Fruit fly (Drosophila melanogaster): ENCODE data around the gene Pex11c.

DNA sequence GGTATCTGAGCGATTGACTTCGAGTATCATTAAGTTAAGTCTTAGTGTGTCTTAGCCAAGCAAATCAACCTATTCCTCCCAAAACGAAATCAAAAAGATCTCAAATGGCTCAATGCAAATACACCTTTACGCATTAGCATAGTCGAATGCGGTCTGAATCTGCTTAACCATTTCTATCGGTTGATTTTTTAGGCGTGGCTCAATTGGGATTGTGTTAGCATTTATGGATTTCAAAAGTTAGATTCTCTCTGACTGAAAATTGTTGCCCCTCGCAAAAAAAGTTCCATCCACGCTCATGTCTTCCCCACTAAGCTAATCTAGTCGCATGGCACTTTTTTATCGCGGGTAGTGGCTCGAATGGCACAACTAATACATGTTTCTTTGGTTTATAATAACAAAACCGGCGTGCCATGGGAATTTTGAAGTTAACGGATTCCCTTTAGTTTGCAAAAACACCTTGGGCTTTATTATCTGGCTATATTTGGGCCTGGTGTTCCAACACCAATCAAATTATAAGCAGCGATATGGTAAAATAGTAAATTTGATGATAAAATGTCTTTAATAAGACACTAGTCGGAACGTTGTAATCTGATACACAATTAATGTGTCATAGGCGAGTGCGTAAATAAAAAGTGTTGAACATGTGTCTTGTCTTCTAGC lies 29.4 kb upstream of the Pex11c start:
- TF ChIP-seq cnc (optimal IDR thresholded peaks at IDR 0.05) (no peak), pad (GFP tag; optimal IDR thresholded peaks at IDR 0.05) (no peak), CG1620 (GFP tag; optimal IDR thresholded peaks at IDR 0.05) (no peak)

Measured in whole organism, adult.